Fruit fly (Drosophila melanogaster) whole organism, prepupa: Measurements from ENCODE around the gene Smyd4-2.

ENCODE experiments used
- CG10631 ChIP-seq: fragments of 200-800 bp; sonication (Bioruptor generic); optimal IDR thresholded peaks from 2 replicates; lab custom pipeline; 2016; ENCODE audit warnings: missing biosample characterization, missing genetic modification characterization
- CG10669 ChIP-seq: fragments of 200-800 bp; sonication (Bioruptor generic); optimal IDR thresholded peaks from 3 replicates; lab custom pipeline; 2018; ENCODE audit warnings: missing biosample characterization, mild to moderate bottlenecking, missing genetic modification characterization, moderate library complexity
- CG11294 ChIP-seq: fragments of 200-800 bp; sonication (Bioruptor generic); IDR thresholded peaks from 2 replicates; pipeline ENCODE4 v1.3.6; 2022; ENCODE audit warnings: missing biosample characterization, missing genetic modification characterization
- CG11762 ChIP-seq: fragments of 200-800 bp; sonication (Bioruptor generic); optimal IDR thresholded peaks from 3 replicates; lab custom pipeline; 2016; ENCODE audit warnings: missing biosample characterization, missing genetic modification characterization; ENCODE audit not compliant: insufficient read depth
- CG15336 ChIP-seq: fragments of 200-800 bp; sonication (Bioruptor generic); IDR thresholded peaks from 2 replicates; pipeline ENCODE4 v1.3.6; 2022; ENCODE audit warnings: missing biosample characterization, missing genetic modification characterization
- CG1621 ChIP-seq: fragments of 200-800 bp; sonication (Bioruptor generic); optimal IDR thresholded peaks from 3 replicates; lab custom pipeline; 2018; ENCODE audit warnings: missing biosample characterization, mild to moderate bottlenecking, missing genetic modification characterization
- CG16779 ChIP-seq: fragments of 200-800 bp; sonication (Bioruptor generic); optimal IDR thresholded peaks from 3 replicates; lab custom pipeline; 2017; ENCODE audit warnings: missing biosample characterization, mild to moderate bottlenecking, missing genetic modification characterization
- CG3032 ChIP-seq: fragments of 200-800 bp; optimal IDR thresholded peaks from 2 replicates; lab custom pipeline; 2019; ENCODE audit warnings: missing biosample characterization, mild to moderate bottlenecking, missing genetic modification characterization, moderate library complexity
- CG31627 ChIP-seq: fragments of 200-800 bp; sonication (Bioruptor generic); optimal IDR thresholded peaks from 3 replicates; lab custom pipeline; 2016; ENCODE audit warnings: missing biosample characterization, missing genetic modification characterization
- CG32006 ChIP-seq: fragments of 200-800 bp; sonication (Bioruptor generic); optimal IDR thresholded peaks from 3 replicates; lab custom pipeline; 2017; ENCODE audit warnings: missing biosample characterization, mild to moderate bottlenecking, missing genetic modification characterization
- CG3919 ChIP-seq: fragments of 200-800 bp; sonication (Bioruptor generic); optimal IDR thresholded peaks from 3 replicates; lab custom pipeline; 2016; ENCODE audit warnings: missing biosample characterization, missing genetic modification characterization
- CG4318 ChIP-seq: fragments of 200-800 bp; sonication (Bioruptor generic); optimal IDR thresholded peaks from 3 replicates; lab custom pipeline; 2017; ENCODE audit warnings: missing biosample characterization, mild to moderate bottlenecking, missing genetic modification characterization
- CG6163 ChIP-seq: fragments of 200-800 bp; sonication (Bioruptor generic); IDR thresholded peaks from 3 replicates; pipeline ENCODE4 v1.3.6; 2022; ENCODE audit warnings: missing biosample characterization, missing genetic modification characterization
- CG6276 ChIP-seq: fragments of 200-800 bp; sonication (Bioruptor generic); optimal IDR thresholded peaks from 2 replicates; lab custom pipeline; 2017; ENCODE audit warnings: missing biosample characterization, mild to moderate bottlenecking, missing genetic modification characterization
- CG6792 ChIP-seq: fragments of 200-800 bp; sonication (Bioruptor generic); optimal IDR thresholded peaks from 3 replicates; lab custom pipeline; 2016; ENCODE audit warnings: missing biosample characterization, missing genetic modification characterization
- CG6808 ChIP-seq: fragments of 200-800 bp; sonication (Bioruptor generic); optimal IDR thresholded peaks from 3 replicates; lab custom pipeline; 2017; ENCODE audit warnings: missing biosample characterization, missing genetic modification characterization, mild to moderate bottlenecking, moderate library complexity, missing genetic modification reagents
- CG7368 ChIP-seq: fragments of 200-800 bp; sonication (Bioruptor generic); optimal IDR thresholded peaks from 3 replicates; lab custom pipeline; 2016; ENCODE audit warnings: missing biosample characterization, missing genetic modification characterization
- CG8319 ChIP-seq: fragments of 200-800 bp; sonication (Bioruptor generic); optimal IDR thresholded peaks from 3 replicates; lab custom pipeline; 2016; ENCODE audit warnings: missing biosample characterization, missing genetic modification characterization
- CG9139 ChIP-seq: fragments of 200-800 bp; sonication (Bioruptor generic); optimal IDR thresholded peaks from 3 replicates; lab custom pipeline; 2017; ENCODE audit warnings: missing biosample characterization, mild to moderate bottlenecking, missing genetic modification characterization
- Eip78C ChIP-seq: fragments of 200-800 bp; sonication (Bioruptor generic); peaks from one replicate; lab custom pipeline; 2016; ENCODE audit warnings: missing biosample characterization, missing genetic modification characterization
- Eip93F ChIP-seq: fragments of 200-800 bp; sonication (Bioruptor generic); optimal IDR thresholded peaks from 2 replicates; lab custom pipeline; 2016; ENCODE audit warnings: missing biosample characterization, mild to moderate bottlenecking, missing genetic modification characterization
- Ets21C ChIP-seq: fragments of 200-800 bp; sonication (Bioruptor generic); optimal IDR thresholded peaks from 3 replicates; lab custom pipeline; 2016; ENCODE audit warnings: missing biosample characterization, missing genetic modification characterization
- Ets96B ChIP-seq: fragments of 200-800 bp; optimal IDR thresholded peaks from 2 replicates; lab custom pipeline; 2019; ENCODE audit warnings: missing biosample characterization, mild to moderate bottlenecking, missing genetic modification characterization, moderate library complexity
- Gug ChIP-seq: fragments of 200-800 bp; sonication (Bioruptor generic); IDR thresholded peaks from 2 replicates; pipeline ENCODE4 v1.3.6; 2022; ENCODE audit warnings: missing biosample characterization, missing genetic modification characterization
- Hr39 ChIP-seq: fragments of 200-800 bp; sonication (Bioruptor generic); optimal IDR thresholded peaks from 2 replicates; lab custom pipeline; 2016; ENCODE audit warnings: missing biosample characterization, missing genetic modification characterization
- Met ChIP-seq: fragments of 200-800 bp; sonication (Bioruptor generic); optimal IDR thresholded peaks from 3 replicates; lab custom pipeline; 2016; ENCODE audit warnings: missing biosample characterization, missing genetic modification characterization
- OdsH ChIP-seq: fragments of 200-800 bp; sonication (Bioruptor generic); optimal IDR thresholded peaks from 3 replicates; lab custom pipeline; 2016; ENCODE audit warnings: missing biosample characterization, missing genetic modification characterization
- Smox ChIP-seq: fragments of 200-800 bp; sonication (Bioruptor generic); optimal IDR thresholded peaks from 3 replicates; lab custom pipeline; 2016; ENCODE audit warnings: missing biosample characterization, missing genetic modification characterization
- Sox14 ChIP-seq: fragments of 200-800 bp; sonication (Bioruptor generic); optimal IDR thresholded peaks from 3 replicates; lab custom pipeline; 2016; ENCODE audit warnings: missing biosample characterization, missing genetic modification characterization
- Sox15 ChIP-seq: fragments of 200-800 bp; sonication (Bioruptor generic); optimal IDR thresholded peaks from 3 replicates; lab custom pipeline; 2016; ENCODE audit warnings: missing biosample characterization, missing genetic modification characterization
- achi ChIP-seq: fragments of 200-800 bp; sonication (Bioruptor generic); optimal IDR thresholded peaks from 3 replicates; lab custom pipeline; 2016; ENCODE audit warnings: missing biosample characterization, missing genetic modification characterization
- acj6 ChIP-seq: fragments of 200-800 bp; sonication (Bioruptor generic); optimal IDR thresholded peaks from 3 replicates; lab custom pipeline; 2016; ENCODE audit warnings: missing biosample characterization, missing genetic modification characterization
- cyc ChIP-seq: fragments of 200-800 bp; sonication (Bioruptor generic); optimal IDR thresholded peaks from 3 replicates; lab custom pipeline; 2016; ENCODE audit warnings: missing biosample characterization, missing genetic modification characterization
- dac ChIP-seq: fragments of 200-800 bp; sonication (Bioruptor generic); optimal IDR thresholded peaks from 2 replicates; lab custom pipeline; 2017; ENCODE audit warnings: missing biosample characterization, mild to moderate bottlenecking, missing genetic modification characterization
- eg ChIP-seq: fragments of 200-800 bp; sonication (Bioruptor generic); IDR thresholded peaks from 3 replicates; pipeline ENCODE4 v1.3.6; 2022; ENCODE audit warnings: missing biosample characterization, missing genetic modification characterization
- fd59A ChIP-seq: fragments of 200-800 bp; sonication (Bioruptor generic); optimal IDR thresholded peaks from 2 replicates; lab custom pipeline; 2017; ENCODE audit warnings: missing biosample characterization, mild to moderate bottlenecking, missing genetic modification characterization, missing genetic modification reagents
- fd85E ChIP-seq: fragments of 200-800 bp; sonication (Bioruptor generic); optimal IDR thresholded peaks from 3 replicates; lab custom pipeline; 2016; ENCODE audit warnings: missing biosample characterization, missing genetic modification characterization
- fkh ChIP-seq: fragments of 200-800 bp; sonication (Bioruptor generic); optimal IDR thresholded peaks from 3 replicates; lab custom pipeline; 2017; ENCODE audit warnings: missing biosample characterization, mild to moderate bottlenecking, missing genetic modification characterization, moderate library complexity
- lz ChIP-seq: fragments of 200-800 bp; sonication (Bioruptor generic); optimal IDR thresholded peaks from 3 replicates; lab custom pipeline; 2016; ENCODE audit warnings: missing biosample characterization, missing genetic modification characterization
- net ChIP-seq: fragments of 200-800 bp; sonication (Bioruptor generic); optimal IDR thresholded peaks from 3 replicates; lab custom pipeline; 2016; ENCODE audit warnings: missing biosample characterization, missing genetic modification characterization
- pdm3 ChIP-seq: fragments of 200-800 bp; sonication (Bioruptor generic); optimal IDR thresholded peaks from 3 replicates; lab custom pipeline; 2016; ENCODE audit warnings: missing biosample characterization, missing genetic modification characterization
- salr ChIP-seq, 2 experiments: fragments of 200-800 bp; sonication (Bioruptor generic); optimal IDR thresholded peaks; 3 replicates each; lab custom pipeline; 2016 to 2018; ENCODE audit warnings: missing biosample characterization in 2 of 2, missing genetic modification characterization in 2 of 2, mild to moderate bottlenecking in 1 of 2
- spab ChIP-seq: fragments of 200-800 bp; sonication (Bioruptor generic); optimal IDR thresholded peaks from 2 replicates; lab custom pipeline; 2017; ENCODE audit warnings: missing biosample characterization, mild to moderate bottlenecking, missing genetic modification characterization, missing genetic modification reagents
- ss ChIP-seq, 2 experiments: fragments of 200-800 bp; sonication (Bioruptor generic); optimal IDR thresholded peaks; 2 replicates in 1 of 2; 3 replicates in 1 of 2; lab custom pipeline; 2017 to 2018; ENCODE audit warnings: mild to moderate bottlenecking in 2 of 2, missing biosample characterization in 2 of 2, missing genetic modification characterization in 2 of 2, moderate library complexity in 1 of 2
- vri ChIP-seq: fragments of 200-800 bp; sonication (Bioruptor generic); optimal IDR thresholded peaks from 3 replicates; lab custom pipeline; 2016; ENCODE audit warnings: missing biosample characterization, mild to moderate bottlenecking, missing genetic modification characterization

Smyd4-2 gene

DNA sequence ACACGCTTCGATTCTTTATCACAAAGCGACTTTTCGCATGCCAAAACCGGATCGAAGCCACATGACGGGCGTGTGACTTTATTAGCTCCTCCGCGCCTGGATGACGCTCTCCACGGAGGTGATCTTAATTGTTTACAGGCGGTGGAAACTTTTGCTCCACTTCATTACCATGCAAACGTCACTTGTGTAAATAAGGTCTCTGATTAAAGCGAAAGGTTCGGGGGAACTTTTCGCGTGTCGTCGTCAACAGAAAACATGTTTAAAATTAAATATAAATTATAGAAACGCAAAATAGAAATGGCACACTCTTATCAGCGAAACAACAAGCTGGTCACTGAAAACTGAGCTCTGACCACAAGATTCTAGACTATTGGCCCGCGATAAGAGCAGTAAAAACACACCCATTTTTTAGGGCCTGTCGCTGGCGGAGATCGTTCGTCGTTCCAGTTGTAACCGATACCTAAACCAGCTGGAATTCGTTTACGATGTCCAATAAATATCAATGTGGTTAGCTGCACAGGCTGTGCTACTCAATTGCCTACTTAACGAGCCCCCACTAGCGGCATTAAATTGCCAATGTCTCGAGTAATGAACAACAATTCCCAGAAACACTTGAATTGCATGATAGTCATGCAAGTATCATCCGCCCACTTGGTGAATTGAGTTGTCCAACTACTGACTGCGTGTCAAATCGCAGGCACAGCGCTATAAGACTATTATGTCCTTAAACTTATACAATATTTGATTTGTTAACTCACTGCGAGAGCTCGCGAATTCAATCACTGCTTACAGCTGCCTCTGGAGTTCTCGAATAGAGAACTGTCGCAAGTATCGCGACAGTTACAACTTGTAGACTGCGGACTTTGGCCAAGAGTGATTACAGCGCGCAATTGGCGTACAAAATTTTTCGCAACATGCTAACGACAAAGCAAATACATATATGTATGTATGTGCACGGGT, 7.9 kb upstream of the Smyd4-2 start (continued):
- no peak for TF ChIP-seq Eip93F (GFP tag; lab: Kevin White, UChicago)
- TF ChIP-seq, all 60 proteins: peak for 5

DNA sequence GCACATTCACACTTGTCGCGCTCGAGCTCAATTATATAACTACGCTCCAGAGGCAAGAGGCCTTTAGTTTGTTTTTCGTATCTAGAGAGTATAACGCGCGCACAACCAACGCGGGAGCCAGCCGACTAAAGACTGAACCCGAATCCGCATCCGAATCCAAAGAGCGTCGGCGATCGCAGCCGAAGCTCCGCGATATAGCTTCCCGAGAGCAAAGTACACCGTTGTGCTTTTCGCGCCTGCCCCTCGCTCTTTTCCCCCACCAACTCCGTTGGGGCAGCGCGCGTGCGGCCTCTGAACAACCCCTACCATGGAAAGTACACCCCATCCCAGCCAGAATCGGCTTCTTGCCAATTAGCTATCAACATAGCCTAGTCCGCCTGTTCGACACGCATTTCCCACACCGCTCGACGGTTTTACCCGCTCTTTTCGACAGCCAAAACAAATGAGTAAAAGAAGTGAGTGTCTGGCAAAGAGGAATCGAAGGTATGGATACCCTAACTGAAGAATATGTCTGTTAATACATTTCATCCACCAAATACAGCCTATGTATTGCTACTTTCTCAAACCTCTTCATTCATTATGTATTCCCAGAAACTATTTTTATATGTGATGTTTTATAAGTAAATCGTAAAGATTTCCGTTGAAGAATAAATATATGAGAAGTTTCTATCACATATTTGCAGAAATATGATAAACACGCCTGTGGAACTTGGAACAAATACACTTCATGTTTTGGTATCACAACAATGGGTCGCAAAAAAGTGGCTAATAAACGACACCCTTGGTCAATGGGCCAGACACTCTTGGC, 7.0 kb upstream of the Smyd4-2 start:
- TF ChIP-seq CG11294 (GFP tag; lab: Robert Waterston, UW) (peak; percentile 24; the same call in 1 of the 2 replicates), CG1621 (tag; lab: Kevin White, UChicago) (peak; percentile 90), CG3919 (GFP tag; lab: Kevin White, UChicago) (peak; percentile 79), CG10669 (GFP tag; lab: Kevin White, UChicago) (peak; percentile 68), dac (peak; percentile 65), Hr39 (peak; percentile 49), Sox14 (GFP tag; lab: Kevin White, UChicago) (peak; percentile 75), CG16779 (peak; percentile 94), CG6808 (peak; percentile 96), Smox (GFP tag; lab: Kevin White, UChicago) (peak; percentile 47), CG8319 (GFP tag; lab: Kevin White, UChicago) (peak; percentile 42), spab (GFP tag; lab: Kevin White, UChicago) (peak; percentile 85), salr (GFP tag; optimal IDR thresholded peaks at IDR 0.05; lab: Kevin White, UChicago) (peak; percentile 67 to 68), fkh (peak; percentile 72), fd85E (peak; percentile 41), eg (GFP tag; lab: Robert Waterston, UW) (peak; percentile 93), net (peak; percentile 89), CG6163 (peak; percentile 87), Sox15 (GFP tag; lab: Kevin White, UChicago) (no peak), Ets21C (peak; percentile 50), acj6 (peak; percentile 8), Eip78C (peak; percentile 64), ss (GFP tag; optimal IDR thresholded peaks at IDR 0.05; lab: Kevin White, UChicago) (peak; percentile 98 to 99), Met (GFP tag; lab: Kevin White, UChicago) (peak; percentile 58), CG3032 (tag; lab: Kevin White, UChicago) (peak; percentile 47), lz (GFP tag; lab: Kevin White, UChicago) (peak; percentile 58), fd59A (GFP tag; lab: Kevin White, UChicago) (peak; percentile 20), CG6276 (peak; percentile 94), Ets96B (tag; lab: Kevin White, UChicago) (peak; percentile 44), cyc (GFP tag; lab: Kevin White, UChicago) (peak; percentile 16), CG10631 (GFP tag; lab: Kevin White, UChicago) (peak; percentile 27), achi (GFP tag; lab: Kevin White, UChicago) (peak; percentile 27), CG32006 (GFP tag; lab: Kevin White, UChicago) (peak; percentile 59), CG7368 (GFP tag; lab: Kevin White, UChicago) (peak; percentile 72), Eip93F (GFP tag; lab: Kevin White, UChicago) (peak; percentile 9), OdsH (GFP tag; lab: Kevin White, UChicago) (peak; percentile 31), CG6792 (GFP tag; lab: Kevin White, UChicago) (peak; percentile 3), CG31627 (GFP tag; lab: Kevin White, UChicago) (peak; percentile 50), CG11762 (GFP tag; lab: Kevin White, UChicago) (peak; percentile 68), CG15336 (peak; percentile 76), CG9139 (GFP tag; lab: Kevin White, UChicago) (peak; percentile 99), pdm3 (GFP tag; lab: Kevin White, UChicago) (peak; percentile 32), vri (GFP tag; lab: Kevin White, UChicago) (peak; percentile 99), Gug (peak; percentile 56), CG4318 (no peak)
